Fruit fly (Drosophila melanogaster) whole organism, larva: Measurements from ENCODE around the gene BG642312.

Source experiments
- noc ChIP-seq: fragments of 200-800 bp; sonication (Bioruptor generic); optimal IDR thresholded peaks from 3 replicates; lab custom pipeline; 2019; ENCODE audit warnings: missing biosample characterization, mild to moderate bottlenecking, missing genetic modification characterization, moderate library complexity

BG642312 gene

dm6 chr3L:6254427-6255105 is 21.4 kb upstream of the BG642312 start:
- TF ChIP-seq noc (tag; lab: Kevin White, UChicago): no peak

- TF ChIP-seq noc (tag; lab: Kevin White, UChicago): no peak
Measured at dm6 chr3L:6253730-6254129, 20.5 kb upstream of the BG642312 start.

- TF ChIP-seq noc (tag; lab: Kevin White, UChicago): no peak
Measured at dm6 chr3L:6249178-6250078, 16.2 kb upstream of the BG642312 start.

- TF ChIP-seq noc (tag; lab: Kevin White, UChicago): no peak
Measured at dm6 chr3L:6245646-6246045, 12.5 kb upstream of the BG642312 start, which contains the start of gene Mdr65. TSS of gene Mdr65 (minus strand) at chr3L:6245746.

dm6 chr3L:6239968-6240367 is 6.8 kb upstream of the BG642312 start, which contains the start of gene CG10226:
TSS of gene CG10226 (minus strand) at chr3L:6240068.
- no peak for TF ChIP-seq noc (tag; lab: Kevin White, UChicago)

- TF ChIP-seq noc (tag; lab: Kevin White, UChicago): no peak
Measured at dm6 chr3L:6234035-6234434, 854 bp upstream of the BG642312 start, which contains the start of gene CG42714. TSS of gene CG42714 (minus strand) at chr3L:6234056.

- TF ChIP-seq noc (tag; lab: Kevin White, UChicago): no peak
Measured at dm6 chr3L:6232261-6232660, 920 bp downstream of the BG642312 start, which contains the start of gene CG13299. TSS of gene CG13299 (minus strand) at chr3L:6232361.

- no peak for TF ChIP-seq noc (tag; lab: Kevin White, UChicago)
Measured at dm6 chr3L:6220187-6220586, 13.0 kb downstream of the BG642312 start, which contains the start of gene CG33946. TSS of gene CG33946 (plus strand) at chr3L:6220578.

- no peak for TF ChIP-seq noc (tag; lab: Kevin White, UChicago)
Measured at dm6 chr3L:6218517-6219155, 14.5 kb downstream of the BG642312 start.

dm6 chr3L:6217806-6218205 is 15.4 kb downstream of the BG642312 start, which contains the start of gene LanA:
TSS of gene LanA (minus strand) at chr3L:6218022.
- no peak for TF ChIP-seq noc (tag; lab: Kevin White, UChicago)

dm6 chr3L:6217212-6217611 is 16.0 kb downstream of the BG642312 start:
- no peak for TF ChIP-seq noc (tag; lab: Kevin White, UChicago)

dm6 chr3L:6216787-6217078 is 16.4 kb downstream of the BG642312 start:
- TF ChIP-seq noc (tag; lab: Kevin White, UChicago): no peak

- no peak for TF ChIP-seq noc (tag; lab: Kevin White, UChicago)
Measured at dm6 chr3L:6215976-6216786, 17.0 kb downstream of the BG642312 start.

- TF ChIP-seq noc (tag; lab: Kevin White, UChicago): no peak
Measured at dm6 chr3L:6200173-6200572, 33.0 kb downstream of the BG642312 start, which contains the start of gene CG8219. TSS of gene CG8219 (plus strand) at chr3L:6200473.

- no peak for TF ChIP-seq noc (tag; lab: Kevin White, UChicago)
Measured at dm6 chr3L:6193556-6194114, 39.5 kb downstream of the BG642312 start.
